Fruit fly (Drosophila melanogaster): Measurements from ENCODE around the gene svp.

The svp gene

dm6 chr3R:12350497-12350896 lies 92.0 kb downstream of the svp start, which contains the start of gene CG10038:
Gene CG10038 (minus strand): TSS chr3R:12350644.
- TF ChIP-seq CG17801 (GFP tag; optimal IDR thresholded peaks at IDR 0.05; ENCODE audit: partially characterized antibody) = no peak

- TF ChIP-seq CG17801 (GFP tag; optimal IDR thresholded peaks at IDR 0.05; ENCODE audit: partially characterized antibody) = no peak
Observed at dm6 chr3R:12352003-12352402, 93.5 kb downstream of the svp start, which contains the start of gene CG10041. Gene CG10041 (minus strand): TSS chr3R:12352103.

All from ovary, adult (tissue).